Worm (Caenorhabditis elegans) whole organism, late embryonic: ENCODE data around the gene F48F7.6.
A peak's percentile ranks its signal among the peaks of the same experiment; 100 is the strongest.

ENCODE experiments used
- C08G9.2 ChIP-seq: sonication (generic microtip); optimal IDR thresholded peaks from 2 replicates; lab custom pipeline; 2016; ENCODE audit warnings: mild to moderate bottlenecking, missing genetic modification characterization, moderate library complexity, missing compliant biosample characterization
- K02D7.2 ChIP-seq: sonication (generic microtip); optimal IDR thresholded peaks from 2 replicates; lab custom pipeline; 2017; ENCODE audit warnings: mild to moderate bottlenecking, missing genetic modification characterization, missing compliant biosample characterization
- K09A11.1 ChIP-seq: sonication (generic microtip); optimal IDR thresholded peaks from 2 replicates; lab custom pipeline; 2017; ENCODE audit warnings: antibody characterized with exemption, mild to moderate bottlenecking, missing genetic modification characterization, missing compliant biosample characterization; ENCODE audit not compliant: insufficient read depth
- Y22D7AL.16 ChIP-seq: sonication (generic microtip); optimal IDR thresholded peaks from 2 replicates; lab custom pipeline; 2016; ENCODE audit warnings: missing genetic modification characterization, missing compliant biosample characterization
- ahr-1 ChIP-seq: sonication (generic microtip); optimal IDR thresholded peaks from 2 replicates; lab custom pipeline; 2016; ENCODE audit warnings: missing genetic modification characterization, missing compliant biosample characterization
- ama-1 ChIP-seq: fragments of 150-350 bp; optimal IDR thresholded peaks from 2 replicates; lab custom pipeline; 2014
- ceh-14 ChIP-seq: sonication (generic microtip); optimal IDR thresholded peaks from 2 replicates; lab custom pipeline; 2016; ENCODE audit warnings: missing genotype, missing genetic modification characterization, missing compliant biosample characterization
- ceh-18 ChIP-seq: sonication (generic microtip); optimal IDR thresholded peaks from 2 replicates; lab custom pipeline; 2016; ENCODE audit warnings: missing genetic modification characterization, missing compliant biosample characterization
- ceh-19 ChIP-seq: fragments of 200-800 bp; sonication (Bioruptor generic); optimal IDR thresholded peaks from 2 replicates; lab custom pipeline; 2018; ENCODE audit warnings: mild to moderate bottlenecking, missing genetic modification characterization, missing compliant biosample characterization
- ceh-2 ChIP-seq: sonication (generic microtip); optimal IDR thresholded peaks from 2 replicates; lab custom pipeline; 2016; ENCODE audit warnings: missing genotype, missing genetic modification characterization, missing compliant biosample characterization
- ceh-24 ChIP-seq: sonication (generic microtip); optimal IDR thresholded peaks from 2 replicates; lab custom pipeline; 2016; ENCODE audit warnings: mild to moderate bottlenecking, missing genetic modification characterization, missing compliant biosample characterization
- ceh-30 ChIP-seq: fragments of 150-350 bp; optimal IDR thresholded peaks from 2 replicates; lab custom pipeline; 2014; ENCODE audit warnings: missing biosample characterization, missing genetic modification characterization
- ceh-31 ChIP-seq: sonication (generic microtip); optimal IDR thresholded peaks from 2 replicates; lab custom pipeline; 2016; ENCODE audit warnings: missing genetic modification characterization, missing compliant biosample characterization
- ceh-45 ChIP-seq: fragments of 200-800 bp; sonication (Bioruptor generic); IDR thresholded peaks from 2 replicates; pipeline ENCODE4 v1.3.6; 2022; ENCODE audit warnings: missing genetic modification reagents, missing genetic modification characterization, missing compliant biosample characterization
- ceh-6 ChIP-seq: fragments of 200-800 bp; sonication (Bioruptor generic); optimal IDR thresholded peaks from 2 replicates; lab custom pipeline; 2018; ENCODE audit warnings: mild to moderate bottlenecking, missing genetic modification characterization, missing compliant biosample characterization
- ceh-9 ChIP-seq: sonication (generic microtip); optimal IDR thresholded peaks from 2 replicates; lab custom pipeline; 2016; ENCODE audit warnings: mild to moderate bottlenecking, missing genetic modification characterization, inconsistent platforms, missing compliant biosample characterization
- dve-1 ChIP-seq: sonication (generic microtip); optimal IDR thresholded peaks from 2 replicates; lab custom pipeline; 2017; ENCODE audit warnings: antibody characterized with exemption, mild to moderate bottlenecking, missing genetic modification characterization, missing compliant biosample characterization
- elt-2 ChIP-seq: sonication (generic microtip); optimal IDR thresholded peaks from 2 replicates; lab custom pipeline; 2016; ENCODE audit warnings: missing genetic modification reagents, missing genetic modification characterization, missing compliant biosample characterization
- ets-4 ChIP-seq: sonication (generic microtip); optimal IDR thresholded peaks from 2 replicates; lab custom pipeline; 2016; ENCODE audit warnings: missing genetic modification characterization, missing compliant biosample characterization
- eyg-1 ChIP-seq: sonication (generic microtip); optimal IDR thresholded peaks from 2 replicates; lab custom pipeline; 2016; ENCODE audit warnings: missing genotype, missing genetic modification characterization, missing compliant biosample characterization
- fkh-10 ChIP-seq: fragments of 150-350 bp; optimal IDR thresholded peaks from 2 replicates; lab custom pipeline; 2014; ENCODE audit warnings: missing biosample characterization, missing genetic modification reagents, missing genetic modification characterization
- fkh-6 ChIP-seq: sonication (generic microtip); optimal IDR thresholded peaks from 2 replicates; lab custom pipeline; 2016; ENCODE audit warnings: missing genetic modification characterization, missing compliant biosample characterization
- hlh-13 ChIP-seq: fragments of 200-800 bp; sonication (Bioruptor generic); optimal IDR thresholded peaks from 2 replicates; lab custom pipeline; 2018; ENCODE audit warnings: mild to moderate bottlenecking, missing genetic modification characterization, missing compliant biosample characterization
- hlh-15 ChIP-seq: sonication (generic microtip); optimal IDR thresholded peaks from 2 replicates; lab custom pipeline; 2016; ENCODE audit warnings: missing genetic modification characterization, missing compliant biosample characterization
- hlh-30 ChIP-seq: sonication (generic microtip); optimal IDR thresholded peaks from 2 replicates; lab custom pipeline; 2017; ENCODE audit warnings: antibody characterized with exemption, missing genetic modification characterization, missing compliant biosample characterization; ENCODE audit not compliant: insufficient read depth
- hlh-8 ChIP-seq: sonication (generic microtip); optimal IDR thresholded peaks from 2 replicates; lab custom pipeline; 2016; ENCODE audit warnings: missing genotype, missing genetic modification characterization, missing compliant biosample characterization
- madf-2 ChIP-seq: sonication (generic microtip); optimal IDR thresholded peaks from 2 replicates; lab custom pipeline; 2017; ENCODE audit warnings: missing genetic modification characterization, missing compliant biosample characterization
- nfya-1 ChIP-seq: sonication (generic microtip); optimal IDR thresholded peaks from 2 replicates; lab custom pipeline; 2017; ENCODE audit warnings: missing genetic modification characterization, mild to moderate bottlenecking, missing compliant biosample characterization, antibody characterized with exemption, moderate library complexity
- npax-4 ChIP-seq: sonication (generic microtip); optimal IDR thresholded peaks from 2 replicates; lab custom pipeline; 2016; ENCODE audit warnings: missing genetic modification characterization, missing compliant biosample characterization
- pax-1 ChIP-seq: fragments of 150-350 bp; optimal IDR thresholded peaks from 2 replicates; lab custom pipeline; 2014; ENCODE audit warnings: missing biosample characterization, missing genetic modification characterization
- pha-2 ChIP-seq: sonication (generic microtip); optimal IDR thresholded peaks from 2 replicates; lab custom pipeline; 2017; ENCODE audit warnings: mild to moderate bottlenecking, missing genetic modification characterization, missing compliant biosample characterization
- pqm-1 ChIP-seq: sonication (generic microtip); optimal IDR thresholded peaks from 2 replicates; lab custom pipeline; 2016; ENCODE audit warnings: missing genetic modification characterization, missing compliant biosample characterization
- pros-1 ChIP-seq: fragments of 150-350 bp; optimal IDR thresholded peaks from 2 replicates; lab custom pipeline; 2014; ENCODE audit warnings: missing biosample characterization, missing genetic modification reagents, missing genetic modification characterization
- rnt-1 ChIP-seq: sonication (generic microtip); optimal IDR thresholded peaks from 2 replicates; lab custom pipeline; 2016; ENCODE audit warnings: missing genetic modification characterization, missing compliant biosample characterization
- sox-2 ChIP-seq: fragments of 200-800 bp; sonication (Bioruptor generic); IDR thresholded peaks from 2 replicates; pipeline ENCODE4 v1.3.6; 2022; ENCODE audit warnings: missing genetic modification reagents, missing genetic modification characterization, missing compliant biosample characterization
- syd-9 ChIP-seq: sonication (generic microtip); optimal IDR thresholded peaks from 2 replicates; lab custom pipeline; 2016; ENCODE audit warnings: mild to moderate bottlenecking, missing genetic modification characterization, moderate library complexity, missing compliant biosample characterization
- tbx-2 ChIP-seq: sonication (generic microtip); optimal IDR thresholded peaks from 2 replicates; lab custom pipeline; 2016; ENCODE audit warnings: missing genetic modification characterization, missing compliant biosample characterization
- unc-42 ChIP-seq: sonication (generic microtip); optimal IDR thresholded peaks from 2 replicates; lab custom pipeline; 2016; ENCODE audit warnings: missing genotype, missing genetic modification characterization, missing compliant biosample characterization
- unc-55 ChIP-seq: sonication (generic microtip); optimal IDR thresholded peaks from 2 replicates; lab custom pipeline; 2017; ENCODE audit warnings: missing biosample characterization, missing genetic modification reagents, missing genetic modification characterization
- unc-86 ChIP-seq: sonication (generic microtip); optimal IDR thresholded peaks from 2 replicates; lab custom pipeline; 2016; ENCODE audit warnings: missing genetic modification characterization, missing compliant biosample characterization
- zip-5 ChIP-seq: sonication (generic microtip); optimal IDR thresholded peaks from 2 replicates; lab custom pipeline; 2016; ENCODE audit warnings: missing genetic modification characterization, missing compliant biosample characterization
- ztf-16 ChIP-seq: sonication (generic microtip); optimal IDR thresholded peaks from 2 replicates; lab custom pipeline; 2017; ENCODE audit warnings: missing genetic modification characterization, missing compliant biosample characterization

The F48F7.6 gene

DNA sequence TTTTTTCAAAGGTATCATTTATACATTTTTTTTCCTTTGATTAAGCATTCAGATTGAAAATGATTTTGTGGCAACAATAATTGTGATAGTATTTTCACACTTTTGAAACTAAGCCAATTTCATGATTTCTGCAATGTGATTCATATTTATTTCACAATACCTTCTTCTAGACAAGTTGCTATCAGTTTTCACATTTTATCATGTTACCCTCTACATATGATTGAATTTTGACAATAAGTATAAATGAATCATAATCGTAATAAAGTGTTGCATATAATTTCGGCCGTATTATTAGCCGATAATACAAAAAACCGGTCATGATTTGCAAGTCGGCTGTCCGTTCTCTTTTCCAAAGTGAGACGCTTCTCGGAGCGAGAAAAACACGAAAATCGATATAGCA lies 18.2 kb upstream of the F48F7.6 start:
- TF ChIP-seq ceh-19 (GFP tag; lab: Kevin White, UChicago) (no peak), hlh-15 (tag; lab: Kevin White, UChicago) (no peak), ahr-1 (no peak), elt-2 (tag; lab: Kevin White, UChicago) (no peak), unc-42 (tag; lab: Kevin White, UChicago) (no peak), syd-9 (no peak), pha-2 (tag; lab: Kevin White, UChicago) (no peak)

DNA sequence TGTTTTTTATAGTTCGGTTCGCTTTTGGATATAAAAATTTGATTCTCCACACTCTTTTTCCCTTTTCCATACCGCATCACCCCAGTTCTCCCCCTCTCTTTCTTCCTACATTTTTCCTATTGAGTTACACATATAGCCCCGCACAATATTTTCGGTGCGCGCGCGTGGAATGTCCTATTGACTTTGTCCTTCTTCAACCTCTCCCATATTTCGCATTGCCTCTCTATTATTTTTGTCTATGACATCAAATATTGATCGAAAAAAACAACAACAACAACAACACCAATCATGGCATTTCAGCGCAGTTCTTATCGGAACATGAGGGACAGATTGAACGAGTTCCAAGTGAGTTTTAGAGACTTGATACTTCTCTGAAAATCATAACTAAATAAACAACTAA lies 17.8 kb upstream of the F48F7.6 start, which contains the start of gene syx-2:
syx-2 (plus strand) TSS at position 301 of the 400 bp plus-strand sequence.
- TF ChIP-seq ceh-45 (GFP tag; lab: Robert Waterston, UW), result no peak
- no peak for TF ChIP-seq hlh-13 (GFP tag; lab: Kevin White, UChicago)
- TF ChIP-seq ahr-1, result no peak
- TF ChIP-seq pros-1 (tag; lab: Kevin White, UChicago), result no peak
- no peak for TF ChIP-seq unc-42 (tag; lab: Kevin White, UChicago)
- TF ChIP-seq npax-4 (tag; lab: Kevin White, UChicago), result no peak
- TF ChIP-seq pha-2 (tag; lab: Kevin White, UChicago), result no peak
- TF ChIP-seq Y22D7AL.16 (tag; lab: Kevin White, UChicago), result no peak
- no peak for TF ChIP-seq ceh-6 (GFP tag; lab: Kevin White, UChicago)
- no peak for TF ChIP-seq eyg-1 (tag; lab: Kevin White, UChicago)
- no peak for TF ChIP-seq ceh-30 (tag; lab: Kevin White, UChicago)
- TF ChIP-seq dve-1 (tag; lab: Kevin White, UChicago), result no peak
- TF ChIP-seq unc-86 (tag; lab: Kevin White, UChicago), result no peak
- TF ChIP-seq pax-1 (tag; lab: Kevin White, UChicago), result no peak
- TF ChIP-seq madf-2, result no peak
- no peak for TF ChIP-seq sox-2 (GFP tag; lab: Robert Waterston, UW)
- TF ChIP-seq pqm-1 (tag; lab: Kevin White, UChicago), result no peak
- TF ChIP-seq ceh-9 (tag; lab: Kevin White, UChicago), result no peak

DNA sequence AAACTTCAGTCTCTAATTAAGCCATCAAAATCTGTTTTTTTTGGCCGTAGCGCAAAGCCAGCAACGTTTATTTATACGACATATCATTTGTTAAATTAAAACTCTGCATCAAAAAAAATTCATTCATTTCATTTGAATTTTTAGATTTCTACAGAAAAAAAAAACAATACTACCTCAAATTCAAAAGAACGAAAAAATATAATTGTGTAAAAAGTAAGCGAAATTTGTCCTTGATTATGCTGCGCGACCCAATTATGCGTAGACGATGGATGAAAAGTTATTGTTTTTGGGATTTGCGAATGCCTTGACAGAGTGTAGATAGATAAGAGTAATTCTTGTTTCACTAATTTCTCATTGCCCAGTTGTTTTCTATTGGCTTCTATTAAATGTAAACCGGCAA lies 14.4 kb upstream of the F48F7.6 start, which contains the start of gene F48F7.3:
F48F7.3 (plus strand) TSS at position 301 of the 400 bp plus-strand sequence.
- no peak for TF ChIP-seq ceh-6 (GFP tag; lab: Kevin White, UChicago)
- no peak for TF ChIP-seq elt-2 (tag; lab: Kevin White, UChicago)
- no peak for TF ChIP-seq ztf-16
- no peak for TF ChIP-seq pha-2 (tag; lab: Kevin White, UChicago)
- no peak for TF ChIP-seq ceh-24
- no peak for TF ChIP-seq hlh-30
- TF ChIP-seq K09A11.1 (tag; lab: Kevin White, UChicago), result no peak
- TF ChIP-seq ama-1 (lab: Kevin White, UChicago), result no peak
- TF ChIP-seq sox-2 (GFP tag; lab: Robert Waterston, UW), result no peak
- TF ChIP-seq K02D7.2 (tag; lab: Kevin White, UChicago), result no peak

- no peak for TF ChIP-seq rnt-1 (tag; lab: Kevin White, UChicago)
- no peak for TF ChIP-seq ceh-18 (tag; lab: Kevin White, UChicago)
Measured at ce11 chrX:13968292-13968691, 9.3 kb upstream of the F48F7.6 start, which contains the start of gene pqn-39. TSS of gene pqn-39 (minus strand) at chrX:13968676.

ce11 chrX:13969257-13969968 lies 8.2 kb upstream of the F48F7.6 start:
- TF ChIP-seq nfya-1 (tag; lab: Kevin White, UChicago) (peak; percentile 56), unc-55 (GFP tag; lab: Kevin White, UChicago) (peak; percentile 71), hlh-30 (peak; percentile 10), fkh-6 (tag; lab: Kevin White, UChicago) (peak; percentile 38), ceh-2 (tag; lab: Kevin White, UChicago) (peak; percentile 8), C08G9.2 (tag; lab: Kevin White, UChicago) (peak; percentile 3), elt-2 (tag; lab: Kevin White, UChicago) (peak; percentile 35), zip-5 (tag; lab: Kevin White, UChicago) (no peak), ets-4 (tag; lab: Kevin White, UChicago) (peak; percentile 19), ceh-18 (tag; lab: Kevin White, UChicago) (peak; percentile 73), tbx-2 (tag; lab: Kevin White, UChicago) (peak; percentile 64), ceh-24 (no peak), hlh-8 (tag; lab: Kevin White, UChicago) (peak; percentile 11), K09A11.1 (tag; lab: Kevin White, UChicago) (no peak), dve-1 (tag; lab: Kevin White, UChicago) (no peak), ceh-31 (tag; lab: Kevin White, UChicago) (peak; percentile 48), ztf-16 (peak; percentile 22), ceh-14 (tag; lab: Kevin White, UChicago) (peak; percentile 40), unc-42 (tag; lab: Kevin White, UChicago) (peak; percentile 45), hlh-15 (tag; lab: Kevin White, UChicago) (no peak), fkh-10 (GFP tag; lab: Kevin White, UChicago) (no peak), madf-2 (peak; percentile 51)
